Worm (Caenorhabditis elegans) whole organism, L3 larva: ENCODE results near the gene dph-3.

Experiments
- elt-2 ChIP-seq: sonication (generic microtip); optimal IDR thresholded peaks from 2 replicates; lab custom pipeline; 2016; ENCODE audit warnings: missing genetic modification reagents, mild to moderate bottlenecking, missing genetic modification characterization, missing compliant biosample characterization
- elt-3 ChIP-seq, 3 experiments: fragments of 150-350 bp in 1 of 3; sonication (generic microtip) in 2 of 3; optimal IDR thresholded peaks; 2 replicates in 2 of 3; 4 replicates in 1 of 3; lab custom pipeline; 2014 to 2017; ENCODE audit warnings: missing biosample characterization in 3 of 3, missing genetic modification characterization in 3 of 3
- hmg-11 ChIP-seq: sonication (generic microtip); optimal IDR thresholded peaks from 2 replicates; lab custom pipeline; 2016; ENCODE audit warnings: missing genetic modification characterization, missing compliant biosample characterization
- lin-15B ChIP-seq: fragments of 150-350 bp; optimal IDR thresholded peaks from 2 replicates; lab custom pipeline; 2014; ENCODE audit warnings: missing biosample characterization, missing genetic modification characterization
- lin-39 ChIP-seq: fragments of 150-350 bp; optimal IDR thresholded peaks from 2 replicates; lab custom pipeline; 2018; ENCODE audit warnings: missing biosample characterization, missing genetic modification reagents, missing genetic modification characterization
- nhr-23 ChIP-seq: fragments of 150-350 bp; optimal IDR thresholded peaks from 2 replicates; lab custom pipeline; 2014; ENCODE audit warnings: missing biosample characterization, missing genetic modification reagents, missing genetic modification characterization
- nhr-77 ChIP-seq: fragments of 150-350 bp; optimal IDR thresholded peaks from 2 replicates; lab custom pipeline; 2014; ENCODE audit warnings: missing biosample characterization, missing genetic modification characterization
- ztf-11 ChIP-seq: fragments of 150-350 bp; optimal IDR thresholded peaks from 2 replicates; lab custom pipeline; 2014; ENCODE audit warnings: missing biosample characterization, missing genetic modification characterization

ce11 chrIV:9724948-9725347 lies 18.0 kb downstream of the dph-3 start, which contains the start of the genes nhr-138 and C28D4.18:
- TF ChIP-seq elt-3 (tag; optimal IDR thresholded peaks at IDR 0.05; lab: Kevin White, UChicago), result no peak
- no peak for TF ChIP-seq hmg-11 (tag; lab: Kevin White, UChicago)
- no peak for TF ChIP-seq ztf-11 (tag; lab: Kevin White, UChicago)
- no peak for TF ChIP-seq elt-2 (tag; lab: Kevin White, UChicago)
- no peak for TF ChIP-seq nhr-23 (tag; lab: Kevin White, UChicago)
- no peak for TF ChIP-seq lin-39 (tag; lab: Kevin White, UChicago)
- no peak for TF ChIP-seq lin-15B (tag; lab: Kevin White, UChicago)
- TF ChIP-seq nhr-77 (tag; lab: Kevin White, UChicago), result no peak
